Worm (Caenorhabditis elegans) whole organism, L4 larva: Measurements from ENCODE around the gene hsp-6.

Experiments used
- ZK546.5 ChIP-seq, 2 experiments: sonication (generic microtip); optimal IDR thresholded peaks; 2 replicates each; lab custom pipeline; 2017; ENCODE audit warnings: missing biosample characterization in 2 of 2, missing genetic modification characterization in 2 of 2
- arid-1 ChIP-seq: fragments of 200-800 bp; sonication (Bioruptor generic); conservative IDR thresholded peaks from 2 replicates; pipeline ENCODE4 v1.3.6; 2022; ENCODE audit warnings: missing genetic modification reagents, missing genetic modification characterization, missing compliant biosample characterization
- attf-4 ChIP-seq: sonication (generic microtip); optimal IDR thresholded peaks from 3 replicates; lab custom pipeline; 2017; ENCODE audit warnings: missing biosample characterization, missing genetic modification characterization
- ceh-44 ChIP-seq: fragments of 200-800 bp; sonication (Bioruptor generic); IDR thresholded peaks from 2 replicates; pipeline ENCODE4 v1.3.6; 2022; ENCODE audit warnings: missing genetic modification reagents, missing genetic modification characterization, missing compliant biosample characterization
- dmd-6 ChIP-seq: fragments of 200-800 bp; sonication (Bioruptor generic); IDR thresholded peaks from 2 replicates; pipeline ENCODE4 v1.3.6; 2022; ENCODE audit warnings: missing genetic modification reagents, missing genetic modification characterization, missing compliant biosample characterization
- fkh-10 ChIP-seq: fragments of 150-350 bp; optimal IDR thresholded peaks from 2 replicates; lab custom pipeline; 2014; ENCODE audit warnings: missing biosample characterization, missing genetic modification reagents, missing genetic modification characterization
- lin-13 ChIP-seq: fragments of 150-350 bp; optimal IDR thresholded peaks from 2 replicates; lab custom pipeline; 2014; ENCODE audit warnings: missing biosample characterization, missing genetic modification reagents, missing genetic modification characterization
- mdl-1 ChIP-seq, 2 experiments: fragments of 150-350 bp in 1 of 2; sonication (generic microtip) in 1 of 2; optimal IDR thresholded peaks; 2 replicates each; lab custom pipeline; 2014 to 2017; ENCODE audit warnings: missing biosample characterization in 2 of 2, missing genetic modification characterization in 2 of 2
- nhr-11 ChIP-seq: fragments of 150-350 bp; optimal IDR thresholded peaks from 2 replicates; lab custom pipeline; 2014; ENCODE audit warnings: missing biosample characterization, missing genetic modification characterization
- unc-62 ChIP-seq, 3 experiments: fragments of 150-350 bp in 1 of 3; sonication (generic microtip); optimal IDR thresholded peaks in 2 of 3; peaks in 1 of 3; 1 replicate in 1 of 3; 2 replicates in 2 of 3; lab custom pipeline; 2014 to 2017; ENCODE audit warnings: missing biosample characterization in 3 of 3, missing genetic modification characterization in 3 of 3, missing genetic modification reagents in 3 of 3, missing genotype in 1 of 3

ce11 chrV:4801943-4802342 lies 24.6 kb downstream of the hsp-6 start:
- TF ChIP-seq unc-62 (GFP tag; optimal IDR thresholded peaks at IDR 0.05 in 1 of 2; lab: Kevin White, UChicago) = no peak
- no peak for TF ChIP-seq unc-62 (tag; optimal IDR thresholded peaks at IDR 0.05; lab: Kevin White, UChicago)
- no peak for TF ChIP-seq attf-4
- no peak for TF ChIP-seq ZK546.5 (tag; optimal IDR thresholded peaks at IDR 0.05; lab: Kevin White, UChicago)
- no peak for TF ChIP-seq arid-1 (GFP tag; lab: Robert Waterston, UW)
- TF ChIP-seq ceh-44 = no peak
- TF ChIP-seq dmd-6 = no peak
- no peak for TF ChIP-seq nhr-11 (tag; lab: Kevin White, UChicago)
- no peak for TF ChIP-seq mdl-1 (tag; optimal IDR thresholded peaks at IDR 0.05; lab: Kevin White, UChicago)
- TF ChIP-seq fkh-10 (GFP tag; lab: Kevin White, UChicago) = no peak
- TF ChIP-seq lin-13 = no peak
